Worm (Caenorhabditis elegans): ENCODE results near the gene npr-15.

npr-15 gene

DNA sequence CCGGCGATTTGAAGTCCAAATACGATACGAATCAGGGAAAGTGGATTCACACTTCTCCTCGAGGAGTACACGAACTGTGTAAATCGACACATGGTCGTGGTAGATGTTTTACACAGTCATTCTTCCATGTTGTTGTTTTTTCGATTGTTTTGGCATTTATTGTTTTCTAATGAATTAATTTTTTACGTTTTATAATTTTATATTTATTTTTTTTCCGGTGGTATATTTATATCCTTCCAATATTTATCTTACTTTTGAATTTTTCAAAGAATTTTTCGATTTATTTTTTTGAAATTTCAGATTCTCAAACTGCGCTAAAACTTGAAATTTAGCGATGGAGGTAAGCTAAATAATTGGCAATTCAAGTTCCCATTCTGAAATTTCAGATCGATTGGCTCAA, 18.7 kb upstream of the npr-15 start, which contains the start of gene nrde-1:
Gene nrde-1, plus strand, starts transcription at position 301 of the 400 bp plus-strand sequence.
- TF ChIP-seq atf-7 (tag; optimal IDR thresholded peaks at IDR 0.05) = no peak
- no peak for TF ChIP-seq nhr-179 (tag; optimal IDR thresholded peaks at IDR 0.05)
- TF ChIP-seq gei-17 (GFP tag; optimal IDR thresholded peaks at IDR 0.05) = no peak
- TF ChIP-seq chd-7 (tag; optimal IDR thresholded peaks at IDR 0.05) = no peak
- TF ChIP-seq lir-1 (GFP tag; conservative IDR thresholded peaks at IDR 0.05) = no peak
- no peak for TF ChIP-seq lsy-27 (tag; optimal IDR thresholded peaks at IDR 0.05; ENCODE audit: borderline replicate concordance, insufficient read depth)
- TF ChIP-seq nfyb-1 (GFP tag; IDR thresholded peaks at IDR 0.05) = no peak

- no peak for TF ChIP-seq lsy-27 (tag; optimal IDR thresholded peaks at IDR 0.05; ENCODE audit: borderline replicate concordance, insufficient read depth)
- TF ChIP-seq D2030.7 (GFP tag; IDR thresholded peaks at IDR 0.05) = 0 out of 2 replicates have a peak, but pooled peaks have one; percentile 13
Measured at ce11 chrIII:3709030-3709429, 14.6 kb upstream of the npr-15 start, which contains the start of gene alkb-8. TSS of gene alkb-8 (plus strand) at chrIII:3709330.

DNA sequence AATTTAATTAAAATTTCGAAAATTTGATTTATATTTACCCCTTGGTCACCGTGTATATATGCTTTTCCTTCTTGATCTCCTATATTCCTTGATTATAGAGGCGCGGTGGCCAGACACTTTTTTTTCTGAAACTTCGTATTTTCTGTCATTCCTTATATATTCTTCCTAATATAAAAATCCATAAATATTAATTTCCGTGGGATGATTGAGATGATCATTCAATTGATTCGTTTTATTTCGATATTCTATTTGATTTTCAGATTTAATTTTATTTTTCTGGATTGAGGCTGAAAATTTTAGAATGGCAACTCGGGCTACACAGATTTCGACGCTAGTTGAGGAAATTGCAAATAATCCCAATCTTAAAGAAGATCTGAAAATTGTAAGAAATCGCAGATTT, 12.1 kb upstream of the npr-15 start, which contains the start of gene dph-1:
Gene dph-1, plus strand, starts transcription at position 301 of the 400 bp plus-strand sequence.
- TF ChIP-seq tlf-1 (GFP tag; optimal IDR thresholded peaks at IDR 0.05) (no peak), hsf-1 (GFP tag; IDR thresholded peaks at IDR 0.05) (no peak), F23B12.7 (tag; optimal IDR thresholded peaks at IDR 0.05; ENCODE audit: insufficient read depth) (no peak), F10E7.11 (tag; optimal IDR thresholded peaks at IDR 0.05) (no peak), snpc-1.3 (tag; optimal IDR thresholded peaks at IDR 0.05; ENCODE audit: insufficient read depth) (no peak), K12H6.12 (tag; optimal IDR thresholded peaks at IDR 0.05) (no peak), ccch-3 (GFP tag; optimal IDR thresholded peaks at IDR 0.05) (no peak), ceh-91 (GFP tag; IDR thresholded peaks at IDR 0.05) (no peak)

ce11 chrIII:3704967-3705366, 10.5 kb upstream of the npr-15 start, which contains the start of gene wdr-5.1:
TSS of gene wdr-5.1 (plus strand) at chrIII:3705285.
- no peak for TF ChIP-seq cebp-1 (GFP tag; IDR thresholded peaks at IDR 0.05)
- peak; percentile 50 for TF ChIP-seq cebp-1 (tag; optimal IDR thresholded peaks at IDR 0.05)
- no peak for TF ChIP-seq madf-3 (GFP tag; IDR thresholded peaks at IDR 0.05)
- TF ChIP-seq ama-1 (optimal IDR thresholded peaks at IDR 0.05) = peak; percentile 45
- TF ChIP-seq ama-1 (GFP tag; optimal IDR thresholded peaks at IDR 0.05) = no peak
- peak; percentile 26 for TF ChIP-seq snpc-3.4 (tag; optimal IDR thresholded peaks at IDR 0.05)
- peak in 1 of 2 experiments; percentile 7 for TF ChIP-seq let-607 (tag; optimal IDR thresholded peaks at IDR 0.05)
- peak; percentile 15; the same call in 1 of the 2 replicates for TF ChIP-seq F33H1.4 (GFP tag; IDR thresholded peaks at IDR 0.05)
- TF ChIP-seq ceh-79 (tag; optimal IDR thresholded peaks at IDR 0.05) = no peak

DNA sequence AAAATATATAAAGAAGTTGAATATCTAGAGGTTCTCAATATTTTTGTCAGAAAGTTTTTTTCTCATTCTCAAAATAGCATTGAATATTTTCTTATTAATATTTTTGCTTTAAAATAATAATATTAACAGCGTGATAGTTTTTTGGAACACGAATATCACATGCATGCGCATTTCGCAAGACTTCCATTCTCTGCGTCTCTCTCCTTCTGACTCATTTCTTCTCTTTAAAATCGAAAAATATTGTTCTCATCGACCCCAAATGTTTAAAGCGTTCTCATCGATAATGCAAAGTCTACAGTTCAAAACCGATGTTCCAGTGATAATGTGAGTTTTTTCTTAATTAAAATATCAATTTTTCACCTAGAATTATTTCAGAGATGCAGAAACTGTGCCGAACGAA, 8.9 kb upstream of the npr-15 start, which contains the start of gene C14B1.3:
Gene C14B1.3, plus strand, starts transcription at position 168 of the 400 bp plus-strand sequence.
- peak; percentile 98 for TF ChIP-seq cebp-1 (GFP tag; IDR thresholded peaks at IDR 0.05)
- peak; percentile 99 for TF ChIP-seq cebp-1 (tag; optimal IDR thresholded peaks at IDR 0.05)
- TF ChIP-seq rpc-1 (optimal IDR thresholded peaks at IDR 0.05) = no peak
- no peak for TF ChIP-seq rpc-1 (tag; optimal IDR thresholded peaks at IDR 0.05)
- no peak for TF ChIP-seq snpc-4 (GFP tag; optimal IDR thresholded peaks at IDR 0.05)
- peak in 2 of 4 experiments; percentile 22 to 34 for TF ChIP-seq snpc-4 (tag; optimal IDR thresholded peaks at IDR 0.05)
- TF ChIP-seq lin-35 (GFP tag; optimal IDR thresholded peaks at IDR 0.05) = peak in 1 of 3 experiments; percentile 13
- TF ChIP-seq lin-40 (tag; optimal IDR thresholded peaks at IDR 0.05) = peak; percentile 12
- TF ChIP-seq pha-4 (tag; optimal IDR thresholded peaks at IDR 0.05) = no peak
- no peak for TF ChIP-seq gei-17 (GFP tag; optimal IDR thresholded peaks at IDR 0.05)
- no peak for TF ChIP-seq hlh-12 (tag; optimal IDR thresholded peaks at IDR 0.05)
- no peak for TF ChIP-seq atf-7 (tag; optimal IDR thresholded peaks at IDR 0.05)
- TF ChIP-seq nhr-80 (tag; optimal IDR thresholded peaks at IDR 0.05) = peak; percentile 23
- peak; percentile 39 for TF ChIP-seq ama-1 (optimal IDR thresholded peaks at IDR 0.05)
- TF ChIP-seq ama-1 (GFP tag; optimal IDR thresholded peaks at IDR 0.05) = no peak
- peak; percentile 28; the same call in 1 of the 2 replicates for TF ChIP-seq hmg-1.2 (GFP tag; IDR thresholded peaks at IDR 0.05)
- no peak for TF ChIP-seq ztf-6 (GFP tag; IDR thresholded peaks at IDR 0.05)
- TF ChIP-seq Y53G8AR.9 (GFP tag; conservative IDR thresholded peaks at IDR 0.05) = no peak
- TF ChIP-seq F23B12.7 (tag; optimal IDR thresholded peaks at IDR 0.05; ENCODE audit: insufficient read depth) = no peak
- TF ChIP-seq ceh-91 (GFP tag; IDR thresholded peaks at IDR 0.05) = no peak
- TF ChIP-seq nhr-90 (tag; optimal IDR thresholded peaks at IDR 0.05) = no peak
- no peak for TF ChIP-seq B0336.3 (GFP tag; IDR thresholded peaks at IDR 0.05)
- TF ChIP-seq ekl-4 (GFP tag; IDR thresholded peaks at IDR 0.05) = no peak
- no peak for TF ChIP-seq T26A5.8 (tag; optimal IDR thresholded peaks at IDR 0.05)

Measured in whole organism, young adult.